Worm (Caenorhabditis elegans): ENCODE data around the gene C54F6.12.

- no peak for TF ChIP-seq dao-5 (tag; optimal IDR thresholded peaks at IDR 0.05)
- no peak for TF ChIP-seq him-1 (tag; optimal IDR thresholded peaks at IDR 0.05)
Observed at ce11 chrV:7520077-7520476, 17.8 kb downstream of the C54F6.12 start, which contains the start of gene srb-19.
